Fruit fly (Drosophila melanogaster) whole organism, prepupa: ENCODE data around the gene CG5815.

Source experiments
- Blimp-1 ChIP-seq: fragments of 200-800 bp; sonication (Bioruptor generic); optimal IDR thresholded peaks from 3 replicates; lab custom pipeline; 2017; ENCODE audit warnings: missing biosample characterization, missing genetic modification characterization, mild to moderate bottlenecking, moderate library complexity, missing genetic modification reagents
- CG10631 ChIP-seq: fragments of 200-800 bp; sonication (Bioruptor generic); optimal IDR thresholded peaks from 2 replicates; lab custom pipeline; 2016; ENCODE audit warnings: missing biosample characterization, missing genetic modification characterization
- CG11294 ChIP-seq: fragments of 200-800 bp; sonication (Bioruptor generic); IDR thresholded peaks from 2 replicates; pipeline ENCODE4 v1.3.6; 2022; ENCODE audit warnings: missing biosample characterization, missing genetic modification characterization
- CG11762 ChIP-seq: fragments of 200-800 bp; sonication (Bioruptor generic); optimal IDR thresholded peaks from 3 replicates; lab custom pipeline; 2016; ENCODE audit warnings: missing biosample characterization, missing genetic modification characterization; ENCODE audit not compliant: insufficient read depth
- CG11902 ChIP-seq: fragments of 200-800 bp; sonication (Bioruptor generic); optimal IDR thresholded peaks from 3 replicates; lab custom pipeline; 2016; ENCODE audit warnings: missing biosample characterization, missing genetic modification characterization
- CG15336 ChIP-seq: fragments of 200-800 bp; sonication (Bioruptor generic); IDR thresholded peaks from 2 replicates; pipeline ENCODE4 v1.3.6; 2022; ENCODE audit warnings: missing biosample characterization, missing genetic modification characterization
- CG16779 ChIP-seq: fragments of 200-800 bp; sonication (Bioruptor generic); optimal IDR thresholded peaks from 3 replicates; lab custom pipeline; 2017; ENCODE audit warnings: missing biosample characterization, mild to moderate bottlenecking, missing genetic modification characterization
- CG3032 ChIP-seq: fragments of 200-800 bp; optimal IDR thresholded peaks from 2 replicates; lab custom pipeline; 2019; ENCODE audit warnings: missing biosample characterization, mild to moderate bottlenecking, missing genetic modification characterization, moderate library complexity
- CG32006 ChIP-seq: fragments of 200-800 bp; sonication (Bioruptor generic); optimal IDR thresholded peaks from 3 replicates; lab custom pipeline; 2017; ENCODE audit warnings: missing biosample characterization, mild to moderate bottlenecking, missing genetic modification characterization
- CG34406 ChIP-seq: fragments of 200-800 bp; sonication (Bioruptor generic); optimal IDR thresholded peaks from 3 replicates; lab custom pipeline; 2016; ENCODE audit warnings: missing biosample characterization, missing genetic modification characterization
- CG3919 ChIP-seq: fragments of 200-800 bp; sonication (Bioruptor generic); optimal IDR thresholded peaks from 3 replicates; lab custom pipeline; 2016; ENCODE audit warnings: missing biosample characterization, missing genetic modification characterization
- CG6163 ChIP-seq: fragments of 200-800 bp; sonication (Bioruptor generic); IDR thresholded peaks from 3 replicates; pipeline ENCODE4 v1.3.6; 2022; ENCODE audit warnings: missing biosample characterization, missing genetic modification characterization
- CG6808 ChIP-seq: fragments of 200-800 bp; sonication (Bioruptor generic); optimal IDR thresholded peaks from 3 replicates; lab custom pipeline; 2017; ENCODE audit warnings: missing biosample characterization, missing genetic modification characterization, mild to moderate bottlenecking, moderate library complexity, missing genetic modification reagents
- CG9139 ChIP-seq: fragments of 200-800 bp; sonication (Bioruptor generic); optimal IDR thresholded peaks from 3 replicates; lab custom pipeline; 2017; ENCODE audit warnings: missing biosample characterization, mild to moderate bottlenecking, missing genetic modification characterization
- Eip75B ChIP-seq: fragments of 200-800 bp; sonication (Bioruptor generic); optimal IDR thresholded peaks from 3 replicates; lab custom pipeline; 2016; ENCODE audit warnings: missing biosample characterization, missing genetic modification characterization
- Eip78C ChIP-seq: fragments of 200-800 bp; sonication (Bioruptor generic); peaks from one replicate; lab custom pipeline; 2016; ENCODE audit warnings: missing biosample characterization, missing genetic modification characterization
- Eip93F ChIP-seq: fragments of 200-800 bp; sonication (Bioruptor generic); optimal IDR thresholded peaks from 2 replicates; lab custom pipeline; 2016; ENCODE audit warnings: missing biosample characterization, mild to moderate bottlenecking, missing genetic modification characterization
- Ets96B ChIP-seq: fragments of 200-800 bp; optimal IDR thresholded peaks from 2 replicates; lab custom pipeline; 2019; ENCODE audit warnings: missing biosample characterization, mild to moderate bottlenecking, missing genetic modification characterization, moderate library complexity
- Gug ChIP-seq: fragments of 200-800 bp; sonication (Bioruptor generic); IDR thresholded peaks from 2 replicates; pipeline ENCODE4 v1.3.6; 2022; ENCODE audit warnings: missing biosample characterization, missing genetic modification characterization
- Hr38 ChIP-seq: sonication (Bioruptor generic); optimal IDR thresholded peaks from 2 replicates; lab custom pipeline; 2016; ENCODE audit warnings: missing biosample characterization, missing genetic modification characterization
- Hr4 ChIP-seq: fragments of 200-800 bp; sonication (Bioruptor generic); optimal IDR thresholded peaks from 3 replicates; lab custom pipeline; 2016; ENCODE audit warnings: missing biosample characterization, missing genetic modification characterization
- Lpt ChIP-seq: fragments of 200-800 bp; sonication (Bioruptor generic); optimal IDR thresholded peaks from 3 replicates; lab custom pipeline; 2016; ENCODE audit warnings: missing biosample characterization, missing genetic modification characterization
- Met ChIP-seq: fragments of 200-800 bp; sonication (Bioruptor generic); optimal IDR thresholded peaks from 3 replicates; lab custom pipeline; 2016; ENCODE audit warnings: missing biosample characterization, missing genetic modification characterization
- OdsH ChIP-seq: fragments of 200-800 bp; sonication (Bioruptor generic); optimal IDR thresholded peaks from 3 replicates; lab custom pipeline; 2016; ENCODE audit warnings: missing biosample characterization, missing genetic modification characterization
- Smox ChIP-seq: fragments of 200-800 bp; sonication (Bioruptor generic); optimal IDR thresholded peaks from 3 replicates; lab custom pipeline; 2016; ENCODE audit warnings: missing biosample characterization, missing genetic modification characterization
- Sox102F ChIP-seq: fragments of 200-800 bp; sonication (Bioruptor generic); optimal IDR thresholded peaks from 2 replicates; lab custom pipeline; 2016; ENCODE audit warnings: missing biosample characterization, mild to moderate bottlenecking, missing genetic modification characterization
- Sox14 ChIP-seq: fragments of 200-800 bp; sonication (Bioruptor generic); optimal IDR thresholded peaks from 3 replicates; lab custom pipeline; 2016; ENCODE audit warnings: missing biosample characterization, missing genetic modification characterization
- Sox15 ChIP-seq: fragments of 200-800 bp; sonication (Bioruptor generic); optimal IDR thresholded peaks from 3 replicates; lab custom pipeline; 2016; ENCODE audit warnings: missing biosample characterization, missing genetic modification characterization
- achi ChIP-seq: fragments of 200-800 bp; sonication (Bioruptor generic); optimal IDR thresholded peaks from 3 replicates; lab custom pipeline; 2016; ENCODE audit warnings: missing biosample characterization, missing genetic modification characterization
- acj6 ChIP-seq: fragments of 200-800 bp; sonication (Bioruptor generic); optimal IDR thresholded peaks from 3 replicates; lab custom pipeline; 2016; ENCODE audit warnings: missing biosample characterization, missing genetic modification characterization
- dac ChIP-seq: fragments of 200-800 bp; sonication (Bioruptor generic); optimal IDR thresholded peaks from 2 replicates; lab custom pipeline; 2017; ENCODE audit warnings: missing biosample characterization, mild to moderate bottlenecking, missing genetic modification characterization
- dsx ChIP-seq: fragments of 200-800 bp; optimal IDR thresholded peaks from 3 replicates; lab custom pipeline; 2019; ENCODE audit warnings: missing biosample characterization, mild to moderate bottlenecking, missing genetic modification characterization, moderate library complexity; ENCODE audit not compliant: poor library complexity, severe bottlenecking
- eg ChIP-seq: fragments of 200-800 bp; sonication (Bioruptor generic); IDR thresholded peaks from 3 replicates; pipeline ENCODE4 v1.3.6; 2022; ENCODE audit warnings: missing biosample characterization, missing genetic modification characterization
- fd85E ChIP-seq: fragments of 200-800 bp; sonication (Bioruptor generic); optimal IDR thresholded peaks from 3 replicates; lab custom pipeline; 2016; ENCODE audit warnings: missing biosample characterization, missing genetic modification characterization
- lz ChIP-seq: fragments of 200-800 bp; sonication (Bioruptor generic); optimal IDR thresholded peaks from 3 replicates; lab custom pipeline; 2016; ENCODE audit warnings: missing biosample characterization, missing genetic modification characterization
- net ChIP-seq: fragments of 200-800 bp; sonication (Bioruptor generic); optimal IDR thresholded peaks from 3 replicates; lab custom pipeline; 2016; ENCODE audit warnings: missing biosample characterization, missing genetic modification characterization
- pdm3 ChIP-seq: fragments of 200-800 bp; sonication (Bioruptor generic); optimal IDR thresholded peaks from 3 replicates; lab custom pipeline; 2016; ENCODE audit warnings: missing biosample characterization, missing genetic modification characterization
- spab ChIP-seq: fragments of 200-800 bp; sonication (Bioruptor generic); optimal IDR thresholded peaks from 2 replicates; lab custom pipeline; 2017; ENCODE audit warnings: missing biosample characterization, mild to moderate bottlenecking, missing genetic modification characterization, missing genetic modification reagents
- ss ChIP-seq, 2 experiments: fragments of 200-800 bp; sonication (Bioruptor generic); optimal IDR thresholded peaks; 2 replicates in 1 of 2; 3 replicates in 1 of 2; lab custom pipeline; 2017 to 2018; ENCODE audit warnings: mild to moderate bottlenecking in 2 of 2, missing biosample characterization in 2 of 2, missing genetic modification characterization in 2 of 2, moderate library complexity in 1 of 2
- svp ChIP-seq: fragments of 200-800 bp; sonication (Bioruptor generic); peaks from one replicate; lab custom pipeline; 2016; ENCODE audit warnings: missing biosample characterization, missing genetic modification characterization
- topi ChIP-seq: fragments of 200-800 bp; sonication (Bioruptor generic); optimal IDR thresholded peaks from 3 replicates; lab custom pipeline; 2016; ENCODE audit warnings: missing biosample characterization, missing genetic modification characterization
- vri ChIP-seq: fragments of 200-800 bp; sonication (Bioruptor generic); optimal IDR thresholded peaks from 3 replicates; lab custom pipeline; 2016; ENCODE audit warnings: missing biosample characterization, mild to moderate bottlenecking, missing genetic modification characterization

CG5815 gene

dm6 chr3R:27133992-27134391 is 21.6 kb downstream of the CG5815 start:
- TF ChIP-seq CG6808 (GFP tag; lab: Kevin White, UChicago) (no peak), CG34406 (no peak), CG3032 (tag; lab: Kevin White, UChicago) (no peak), achi (GFP tag; lab: Kevin White, UChicago) (no peak), pdm3 (GFP tag; lab: Kevin White, UChicago) (no peak), Eip93F (GFP tag; lab: Kevin White, UChicago) (no peak), CG11902 (no peak), spab (GFP tag; lab: Kevin White, UChicago) (no peak), CG15336 (GFP tag; lab: Robert Waterston, UW) (no peak)

DNA sequence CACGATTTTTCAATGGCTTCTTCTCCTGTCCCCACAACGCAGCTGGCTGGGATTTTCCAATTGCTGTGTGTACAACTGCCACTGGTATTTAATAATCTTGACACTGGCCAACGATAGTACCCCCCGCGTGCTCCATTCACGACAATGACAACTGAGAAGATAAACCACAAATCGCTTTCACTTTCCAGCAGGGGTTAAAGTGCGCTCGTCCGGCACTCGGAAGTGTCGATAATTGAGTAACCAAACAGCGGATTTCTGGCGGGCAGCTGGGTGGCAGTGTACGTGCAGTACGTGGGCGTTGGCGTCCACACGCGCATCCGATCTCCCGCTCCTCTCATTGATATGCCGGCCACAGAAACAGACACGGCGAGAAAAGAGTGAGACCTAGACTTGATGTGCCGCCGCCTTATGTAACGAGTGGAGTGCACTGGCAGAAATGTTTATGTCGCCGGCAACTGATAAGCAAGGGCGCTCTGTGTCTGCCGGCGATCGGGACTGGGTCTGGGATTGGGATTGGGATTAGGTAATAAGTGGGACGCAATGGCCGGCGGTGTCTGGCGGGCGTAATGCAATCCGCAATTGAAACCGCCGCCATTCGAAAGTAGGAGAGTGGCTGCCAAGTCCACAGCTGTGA is 22.5 kb downstream of the CG5815 start:
- TF ChIP-seq eg (GFP tag; lab: Robert Waterston, UW) (no peak), Eip75B (GFP tag; lab: Kevin White, UChicago) (no peak), Sox14 (GFP tag; lab: Kevin White, UChicago) (no peak), Blimp-1 (peak; percentile 12), Eip78C (GFP tag; lab: Kevin White, UChicago) (peak; percentile 21), ss (GFP tag; optimal IDR thresholded peaks at IDR 0.05; lab: Kevin White, UChicago) (peak in 1 of 2 experiments; percentile 4), svp (GFP tag; lab: Kevin White, UChicago) (peak; percentile 70), vri (GFP tag; lab: Kevin White, UChicago) (peak; percentile 30), CG11294 (GFP tag; lab: Robert Waterston, UW) (no peak)

DNA sequence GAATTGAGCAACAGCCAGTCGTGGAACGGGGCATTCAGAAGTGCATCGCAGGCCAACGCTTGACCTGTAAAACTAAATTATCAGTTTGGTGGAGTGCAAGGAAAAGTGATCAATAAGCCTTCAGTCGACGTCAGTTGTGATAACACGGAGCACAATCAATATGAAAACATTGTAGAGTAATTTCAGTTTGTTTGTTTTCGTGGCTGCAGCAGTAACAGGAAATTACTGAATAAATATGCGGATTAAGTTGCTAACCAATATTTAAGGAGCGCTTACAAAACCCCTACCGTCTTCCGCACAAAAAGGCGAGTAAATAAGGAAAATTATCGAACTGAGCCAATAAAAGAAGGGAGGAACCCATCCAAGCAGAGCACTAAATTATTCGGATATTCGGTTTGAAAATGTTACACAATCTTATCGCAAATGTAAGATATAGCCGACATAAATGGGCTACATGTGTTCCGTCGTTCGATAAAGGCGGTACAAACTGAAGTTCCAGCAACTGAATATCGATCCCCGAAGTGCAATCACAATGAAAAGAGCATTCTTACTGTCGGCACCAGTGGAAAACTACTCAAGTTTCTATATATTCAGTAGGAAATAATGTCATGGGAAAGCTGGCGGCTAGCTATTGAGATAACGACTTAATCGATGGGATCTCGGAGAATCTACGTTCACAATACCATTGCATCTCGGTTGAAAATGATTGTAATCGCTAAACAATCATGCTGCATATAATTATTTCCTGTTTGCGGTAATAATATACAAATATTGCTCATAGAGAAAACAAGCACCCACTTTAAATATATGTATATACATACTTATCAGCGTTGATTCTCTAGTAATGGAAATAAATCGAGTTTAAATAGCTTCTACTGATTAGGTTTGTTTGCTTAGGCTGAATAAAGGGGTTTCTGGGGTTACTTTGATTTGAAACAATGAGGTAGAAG is 23.6 kb downstream of the CG5815 start:
- TF ChIP-seq Eip75B (GFP tag; lab: Kevin White, UChicago) (peak; percentile 59), fd85E (GFP tag; lab: Kevin White, UChicago) (peak; percentile 23), CG11294 (GFP tag; lab: Robert Waterston, UW) (no peak), Hr38 (no peak), Sox14 (GFP tag; lab: Kevin White, UChicago) (peak; percentile 6), spab (GFP tag; lab: Kevin White, UChicago) (peak; percentile 63), CG11902 (no peak), dsx (GFP tag; lab: Kevin White, UChicago) (peak; percentile 50), CG6808 (GFP tag; lab: Kevin White, UChicago) (peak; percentile 65), CG3032 (tag; lab: Kevin White, UChicago) (peak; percentile 46), CG10631 (peak; percentile 56), CG32006 (peak; percentile 41), dac (GFP tag; lab: Kevin White, UChicago) (no peak), vri (GFP tag; lab: Kevin White, UChicago) (peak; percentile 64), Gug (GFP tag; lab: Robert Waterston, UW) (0 out of 2 replicates have a peak, but pooled peaks have one; percentile 26), Sox15 (no peak), OdsH (peak; percentile 42), svp (GFP tag; lab: Kevin White, UChicago) (peak; percentile 39), CG16779 (tag; lab: Kevin White, UChicago) (peak; percentile 51), Hr4 (no peak), Smox (peak; percentile 58), lz (GFP tag; lab: Kevin White, UChicago) (peak; percentile 45), CG15336 (GFP tag; lab: Robert Waterston, UW) (no peak), pdm3 (GFP tag; lab: Kevin White, UChicago) (peak; percentile 55), CG6163 (GFP tag; lab: Robert Waterston, UW) (peak; percentile 75), CG3919 (peak; percentile 63), CG9139 (peak; percentile 62), topi (GFP tag; lab: Kevin White, UChicago) (peak; percentile 22), Sox102F (GFP tag; lab: Kevin White, UChicago) (peak; percentile 49), CG34406 (peak; percentile 68), ss (GFP tag; optimal IDR thresholded peaks at IDR 0.05; lab: Kevin White, UChicago) (peak; percentile 22 to 69), Met (peak; percentile 15), CG11762 (peak; percentile 18), acj6 (peak; percentile 48), Lpt (GFP tag; lab: Kevin White, UChicago) (no peak), net (peak; percentile 60), achi (GFP tag; lab: Kevin White, UChicago) (peak; percentile 41), Ets96B (peak; percentile 18)
